Fruit fly (Drosophila melanogaster) ovary, adult (tissue): Measurements from ENCODE around the gene CG14440.

Experiments
- CG17801 ChIP-seq: fragments of 200-800 bp; optimal IDR thresholded peaks from 2 replicates; lab custom pipeline; 2019; ENCODE audit warnings: missing biosample characterization, mild to moderate bottlenecking, missing genetic modification characterization, moderate library complexity; ENCODE audit not compliant: partially characterized antibody

CG14440 gene

DNA sequence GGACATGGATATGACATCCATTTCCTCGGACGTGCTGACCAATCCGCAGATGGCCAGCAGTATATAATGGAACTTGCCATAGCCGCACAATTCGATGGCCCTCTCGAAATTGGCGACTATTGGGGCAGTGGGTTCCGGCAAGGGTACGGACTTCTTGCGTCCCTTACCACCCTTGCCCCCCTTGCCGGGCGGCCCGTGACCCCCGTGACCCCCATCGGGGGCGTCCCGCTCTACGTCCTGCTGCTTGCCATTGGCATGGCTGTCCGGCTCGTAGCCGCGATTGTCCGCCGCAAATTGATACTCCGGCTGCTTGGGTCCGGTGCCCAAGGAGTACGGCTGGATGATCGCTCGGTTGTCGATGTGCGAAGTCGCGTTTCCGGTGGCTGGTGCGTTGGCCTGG, 25.3 kb upstream of the CG14440 start:
- TF ChIP-seq CG17801 (GFP tag; lab: Kevin White, UChicago): no peak

DNA sequence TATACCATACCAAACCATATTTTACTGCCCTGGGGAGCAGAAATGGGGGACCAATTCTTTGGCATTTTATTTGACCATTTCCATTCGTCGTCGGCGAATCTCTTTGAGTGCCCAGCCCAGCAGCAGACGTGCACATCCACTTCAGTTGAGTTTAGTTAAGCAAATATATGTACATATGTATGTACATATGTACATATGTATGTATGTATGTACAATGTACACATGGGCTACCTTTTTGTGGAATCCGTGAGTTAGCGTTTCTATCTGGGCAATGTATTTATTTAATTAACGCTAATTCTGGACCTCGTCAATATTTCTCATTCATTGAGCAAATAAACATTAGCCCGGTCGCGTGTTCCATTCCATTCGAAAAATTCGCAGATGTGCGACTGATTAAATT, 21.6 kb upstream of the CG14440 start:
- TF ChIP-seq CG17801 (GFP tag; lab: Kevin White, UChicago): no peak

DNA sequence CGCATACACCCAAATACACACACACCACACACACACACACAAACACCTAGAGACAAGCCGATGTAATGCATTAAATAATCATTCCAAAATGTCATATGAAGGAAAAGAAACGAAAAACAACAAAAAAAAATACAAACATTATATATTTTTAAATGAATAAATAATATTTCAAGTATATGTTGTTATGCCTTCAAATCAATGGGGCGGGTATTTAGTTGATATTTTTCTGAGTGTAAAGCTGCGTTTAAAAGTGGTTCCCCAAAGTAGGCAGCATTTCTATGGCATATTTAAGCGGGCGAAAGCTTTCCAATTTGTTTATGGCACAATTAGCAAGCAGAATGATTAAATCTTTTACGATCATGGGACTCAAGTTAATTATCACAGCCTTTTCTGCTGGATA, 20.9 kb upstream of the CG14440 start:
- peak; percentile 49 for TF ChIP-seq CG17801 (GFP tag; lab: Kevin White, UChicago)

DNA sequence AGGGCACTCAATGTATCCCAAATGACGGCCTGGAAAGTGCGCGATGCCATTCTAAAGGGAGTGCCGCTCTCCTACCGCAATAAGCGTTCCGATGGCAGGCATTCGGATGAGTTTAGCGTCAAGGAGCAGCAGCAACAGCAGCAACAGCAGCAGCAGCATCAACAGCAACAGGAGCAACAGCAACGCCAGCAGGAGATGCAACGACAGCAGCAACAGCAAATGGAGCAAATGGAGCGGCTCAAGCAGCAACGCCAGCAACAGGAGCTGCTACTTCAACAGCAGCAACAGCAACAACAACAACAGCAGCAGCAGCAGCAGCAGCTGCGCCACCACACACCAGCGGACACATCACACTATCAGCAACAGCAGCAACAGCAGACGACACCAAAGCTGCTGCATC, 17.8 kb upstream of the CG14440 start:
- no peak for TF ChIP-seq CG17801 (GFP tag; lab: Kevin White, UChicago)

DNA sequence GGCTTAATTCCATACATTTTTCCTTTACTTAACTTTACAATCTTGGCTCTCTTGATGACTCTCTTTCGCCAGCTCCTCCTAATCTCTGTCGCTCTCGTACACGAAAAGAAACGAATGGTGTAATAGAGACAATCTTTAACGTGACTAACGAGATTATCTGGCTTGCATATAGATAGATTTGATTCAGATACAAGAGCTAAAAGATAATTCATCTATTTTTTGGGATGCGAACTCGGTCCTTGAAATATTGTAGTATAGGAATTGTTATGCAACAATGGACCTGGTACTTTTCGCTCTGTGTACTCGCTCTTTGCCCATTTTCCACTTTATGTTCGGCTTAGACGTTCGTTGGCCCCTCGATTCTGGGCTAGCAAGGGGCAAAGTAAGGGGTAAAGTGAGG, 12.9 kb upstream of the CG14440 start:
- peak; percentile 59 for TF ChIP-seq CG17801 (GFP tag; lab: Kevin White, UChicago)

DNA sequence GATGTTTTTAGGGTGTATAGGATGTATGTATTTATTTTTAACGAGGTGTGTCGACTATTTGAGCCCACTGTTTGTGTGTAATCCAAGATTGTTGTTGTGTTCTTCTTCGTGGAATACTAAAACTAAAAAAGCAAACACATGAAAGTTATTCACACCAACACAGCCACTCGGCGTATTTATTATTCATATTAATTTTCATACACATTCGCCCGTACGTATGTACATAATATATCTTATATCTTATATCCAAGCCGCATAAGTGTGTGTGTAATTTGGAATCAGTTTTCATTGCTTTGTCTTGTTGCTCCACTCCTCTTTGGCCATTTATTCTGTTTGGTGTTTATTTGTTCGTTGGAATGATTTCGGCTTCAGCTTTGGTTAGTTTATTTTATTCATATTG, 12.3 kb upstream of the CG14440 start:
- no peak for TF ChIP-seq CG17801 (GFP tag; lab: Kevin White, UChicago)

DNA sequence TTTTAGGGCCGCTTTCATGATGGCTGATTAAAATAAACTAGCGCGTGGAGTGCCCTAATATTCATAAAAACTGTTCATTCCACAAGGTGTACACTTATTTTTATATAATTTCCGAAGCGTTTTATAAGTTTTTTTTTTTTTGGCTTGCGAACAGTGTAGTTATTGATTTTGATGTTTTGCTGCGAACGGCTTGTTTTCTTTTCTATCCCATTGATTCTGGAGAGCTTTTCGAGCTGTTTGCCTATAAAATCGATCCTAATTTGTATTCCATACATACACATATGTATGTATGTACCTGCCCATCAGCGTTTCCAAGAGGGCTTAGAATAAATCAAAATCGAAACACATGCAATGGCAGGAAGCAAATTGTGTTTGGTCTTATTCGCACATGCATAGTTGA, 11.9 kb upstream of the CG14440 start:
- TF ChIP-seq CG17801 (GFP tag; lab: Kevin White, UChicago): no peak

DNA sequence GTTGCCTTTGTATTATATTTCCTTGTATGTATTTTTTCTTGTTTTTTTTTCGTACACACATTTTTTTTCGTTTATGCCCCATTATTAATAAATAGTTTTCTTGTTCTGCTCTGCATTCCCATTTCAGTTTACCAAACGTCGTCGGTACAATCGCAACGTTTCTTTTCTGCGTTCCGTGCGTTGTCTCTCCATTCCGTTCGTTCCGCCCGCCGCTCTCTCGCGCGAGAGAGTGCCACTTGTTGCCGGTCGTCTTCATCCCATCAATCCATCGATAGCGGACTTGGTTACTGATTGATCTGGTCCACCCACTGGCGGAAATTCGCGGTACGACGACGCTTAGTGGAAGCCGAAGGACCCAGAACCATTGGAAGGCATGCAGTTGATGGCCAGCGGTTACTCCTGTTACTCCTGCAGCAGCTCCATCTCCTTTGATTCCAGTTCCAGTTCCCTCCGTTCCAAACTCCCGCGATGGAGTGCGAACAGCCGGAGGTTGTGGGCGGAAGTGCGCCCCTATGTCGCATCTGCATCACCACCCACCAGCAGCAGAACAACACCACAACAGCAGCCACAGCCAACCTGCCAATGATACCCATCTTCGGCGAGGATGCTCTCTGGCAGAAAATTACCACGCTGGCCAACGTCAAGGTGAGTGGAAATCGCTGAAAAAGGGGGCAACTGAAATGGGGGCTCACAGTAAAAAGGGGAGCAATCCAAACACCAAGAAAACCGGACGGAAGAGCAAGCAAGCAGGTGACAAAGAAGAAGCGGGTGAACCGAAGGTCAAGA, 11.1 kb upstream of the CG14440 start:
- no peak for TF ChIP-seq CG17801 (GFP tag; lab: Kevin White, UChicago)

DNA sequence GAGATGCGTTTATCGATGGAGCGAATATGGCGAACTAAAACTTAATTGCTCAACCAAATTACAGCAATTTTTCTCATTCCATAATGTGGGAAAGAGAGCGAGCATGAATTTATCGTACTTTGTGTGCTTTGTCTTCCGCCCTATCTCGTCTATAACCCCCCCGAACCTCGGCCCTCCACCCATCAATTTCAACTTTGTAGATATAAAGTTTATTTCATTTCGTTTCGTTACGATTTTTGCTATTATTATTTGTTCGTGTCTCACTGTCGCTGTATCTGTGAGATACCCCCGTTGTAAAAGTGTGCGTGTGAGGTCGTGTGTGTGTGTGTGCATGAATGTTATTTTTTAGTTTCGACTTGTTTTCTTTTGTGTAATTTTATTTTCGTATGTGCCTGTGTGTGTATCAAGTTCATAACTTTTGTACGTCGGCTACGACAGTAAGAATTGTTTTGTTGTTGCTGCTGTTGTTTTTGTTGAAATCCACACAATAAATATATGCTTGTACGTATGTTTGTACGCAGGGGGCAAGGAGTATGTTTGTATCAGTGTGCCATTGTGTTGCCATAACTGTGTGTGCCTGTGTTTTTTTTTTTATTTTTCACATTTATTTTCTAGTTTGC, 10.3 kb upstream of the CG14440 start:
- TF ChIP-seq CG17801 (GFP tag; lab: Kevin White, UChicago): no peak

DNA sequence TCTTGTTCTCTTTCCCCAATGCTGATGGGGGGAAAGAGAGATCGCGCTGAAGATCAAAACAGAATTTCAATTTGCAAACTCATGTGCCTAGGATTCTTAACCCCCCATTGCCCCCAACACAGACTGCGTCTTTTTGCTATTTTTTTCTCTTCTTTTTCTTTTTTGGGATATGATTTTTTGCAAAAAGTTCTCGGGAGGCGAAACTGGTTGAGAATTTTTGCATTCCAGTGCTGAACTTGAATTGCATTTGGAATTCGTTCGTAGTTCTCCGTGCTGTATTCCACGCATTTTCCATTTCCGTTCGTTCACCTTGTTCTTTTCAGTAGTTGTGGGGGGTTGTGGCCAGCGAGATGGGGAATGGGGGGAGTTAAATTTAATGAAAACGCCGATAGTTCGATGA, 9.8 kb upstream of the CG14440 start:
- TF ChIP-seq CG17801 (GFP tag; lab: Kevin White, UChicago): no peak

DNA sequence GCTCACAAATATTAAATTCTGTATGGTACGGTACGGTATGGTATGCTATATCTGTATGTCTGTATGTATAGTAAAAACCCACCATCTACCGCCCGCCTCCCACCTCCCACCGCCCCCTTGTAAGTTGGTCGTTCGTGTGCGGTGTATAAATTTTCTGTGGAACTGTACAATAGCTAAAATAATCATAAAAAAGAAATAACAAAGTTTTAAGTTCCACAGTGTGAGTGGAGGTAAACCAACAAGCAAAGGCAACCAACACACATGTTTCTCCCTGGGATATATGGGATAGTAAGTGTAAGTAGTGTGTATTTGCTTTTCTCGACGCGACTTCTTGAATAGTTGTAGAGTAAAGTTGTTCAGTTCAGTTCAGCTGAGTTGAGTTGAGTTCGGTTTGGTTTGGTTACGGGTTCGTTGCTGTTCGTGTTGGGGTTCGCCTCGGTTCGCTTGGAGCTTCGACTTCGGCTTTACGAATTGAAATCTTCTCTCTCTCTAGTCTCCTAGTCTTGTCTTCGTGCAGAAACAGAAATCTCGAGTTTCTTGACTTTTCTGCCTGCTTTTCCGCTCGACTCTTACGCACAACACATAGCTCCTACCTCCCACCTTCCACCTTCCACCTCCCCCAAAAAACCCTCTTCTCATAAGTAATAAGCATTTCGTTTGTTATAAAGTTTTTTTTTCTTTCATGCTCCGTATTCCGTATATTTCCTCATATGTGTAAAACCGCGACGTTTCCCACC, 8.4 kb upstream of the CG14440 start:
- no peak for TF ChIP-seq CG17801 (GFP tag; lab: Kevin White, UChicago)

DNA sequence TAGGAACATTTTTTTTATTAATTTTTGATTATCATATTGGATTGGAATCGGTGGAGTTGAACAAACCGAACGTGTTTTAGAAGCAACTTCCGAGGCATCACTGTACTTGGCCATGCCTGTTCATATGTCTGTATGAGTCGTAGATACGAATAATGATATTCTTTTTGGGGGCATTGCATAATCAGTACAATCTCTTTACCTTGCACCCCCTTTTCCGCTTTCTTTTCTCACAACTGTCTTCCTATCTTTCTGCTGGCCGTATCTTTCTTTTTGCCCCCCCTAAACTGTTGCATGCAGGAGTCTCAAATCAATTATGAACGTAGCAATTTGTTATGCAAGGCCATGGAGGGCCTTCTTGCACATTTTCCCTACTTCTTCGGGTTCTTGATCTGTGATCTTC, 7.5 kb upstream of the CG14440 start:
- TF ChIP-seq CG17801 (GFP tag; lab: Kevin White, UChicago): no peak

DNA sequence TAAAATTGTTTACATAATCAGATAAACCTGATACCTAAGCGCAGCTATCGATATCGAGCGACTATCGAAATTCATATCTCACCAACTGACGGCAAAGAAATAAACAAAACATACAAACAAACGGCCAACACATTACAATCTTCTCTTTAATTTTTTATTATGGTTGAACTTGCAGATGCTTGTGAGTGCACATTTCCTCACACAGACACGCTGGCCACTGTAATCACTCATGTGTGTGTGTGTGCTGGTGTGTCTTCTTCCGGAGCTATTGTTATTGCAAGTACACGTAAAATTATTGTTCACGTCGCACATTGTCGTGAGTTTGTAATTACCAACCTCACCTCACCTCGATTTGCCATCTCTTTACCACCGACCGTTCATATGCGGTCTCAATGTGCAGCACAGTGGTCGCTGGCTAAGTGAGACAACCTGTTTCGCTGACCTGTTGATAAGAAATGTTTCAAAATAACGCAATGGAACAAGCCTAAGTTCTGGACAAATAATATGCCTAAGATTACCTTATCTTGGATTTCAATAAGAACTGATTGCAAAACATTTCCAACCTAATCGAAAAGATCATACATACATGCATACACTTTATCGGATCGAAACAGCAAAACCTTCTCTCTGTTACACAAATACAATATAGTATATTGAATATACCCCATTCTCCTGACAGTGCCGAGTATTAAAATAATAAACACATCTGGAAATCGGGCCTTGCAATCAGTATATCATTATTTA, 6.9 kb upstream of the CG14440 start:
- no peak for TF ChIP-seq CG17801 (GFP tag; lab: Kevin White, UChicago)

DNA sequence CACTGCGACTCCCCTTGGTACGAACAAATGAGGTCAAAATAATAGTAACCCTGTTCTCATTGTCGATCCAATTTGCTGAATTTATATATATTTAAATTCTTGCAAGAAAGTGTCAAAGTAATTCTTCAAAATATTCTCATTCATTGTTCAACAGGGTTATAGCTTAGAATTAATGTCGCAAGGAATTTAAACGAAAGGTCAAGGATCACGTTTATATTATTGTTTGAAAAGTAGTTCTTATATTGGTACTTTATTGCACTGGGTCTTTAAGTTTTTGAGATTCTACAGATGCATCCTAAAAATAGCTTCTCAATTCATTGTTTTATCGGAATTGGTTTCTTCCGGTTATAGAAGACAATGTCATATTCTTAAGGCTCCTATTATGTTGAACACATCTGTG, 5.6 kb upstream of the CG14440 start:
- TF ChIP-seq CG17801 (GFP tag; lab: Kevin White, UChicago): no peak

DNA sequence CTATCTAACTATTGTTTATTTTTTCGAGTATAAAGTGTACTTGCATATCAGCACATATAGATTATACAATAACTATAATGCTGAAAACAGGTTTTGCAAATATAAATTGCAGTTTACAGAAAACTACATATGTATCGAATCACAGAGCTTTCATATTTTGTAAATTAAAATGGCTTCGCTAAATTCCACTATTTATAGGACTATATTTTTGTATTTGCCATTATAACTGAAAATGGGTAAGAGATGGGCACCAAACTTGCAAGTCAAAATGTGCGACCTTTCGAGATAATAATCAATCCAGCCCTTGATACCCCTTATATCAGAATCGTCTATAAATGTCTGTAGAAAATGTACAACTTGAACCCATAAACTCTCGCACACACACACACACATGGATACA, 4.9 kb upstream of the CG14440 start:
- no peak for TF ChIP-seq CG17801 (GFP tag; lab: Kevin White, UChicago)
